Fruit fly (Drosophila melanogaster) whole organism, pupa: ENCODE results near the gene Nmdar2.

Experiments used
- CG10348 ChIP-seq: fragments of 200-800 bp; sonication (Bioruptor generic); IDR thresholded peaks from 2 replicates; pipeline ENCODE4 v1.3.6; 2022; ENCODE audit warnings: missing biosample characterization, missing genetic modification characterization
- CG12605 ChIP-seq: fragments of 200-800 bp; sonication (Bioruptor generic); IDR thresholded peaks from 2 replicates; pipeline ENCODE4 v1.3.6; 2022; ENCODE audit warnings: missing biosample characterization, missing genetic modification characterization
- CG13204 ChIP-seq: fragments of 200-800 bp; sonication (Bioruptor generic); optimal IDR thresholded peaks from 2 replicates; lab custom pipeline; 2018; ENCODE audit warnings: missing biosample characterization, mild to moderate bottlenecking, missing genetic modification characterization, moderate library complexity
- CG14655 ChIP-seq: fragments of 200-800 bp; sonication (Bioruptor generic); optimal IDR thresholded peaks from 3 replicates; lab custom pipeline; 2017; ENCODE audit warnings: mild to moderate bottlenecking, missing biosample characterization, missing genetic modification reagents, missing genetic modification characterization
- CG15710 ChIP-seq: fragments of 200-800 bp; sonication (Bioruptor generic); optimal IDR thresholded peaks from 2 replicates; lab custom pipeline; 2018; ENCODE audit warnings: missing biosample characterization, mild to moderate bottlenecking, missing genetic modification characterization, moderate library complexity
- CG17806 ChIP-seq: fragments of 200-800 bp; sonication (Bioruptor generic); optimal IDR thresholded peaks from 2 replicates; lab custom pipeline; 2018; ENCODE audit warnings: missing biosample characterization, mild to moderate bottlenecking, missing genetic modification characterization, moderate library complexity
- CG32121 ChIP-seq: fragments of 200-800 bp; sonication (Bioruptor generic); IDR thresholded peaks from 2 replicates; pipeline ENCODE4 v1.3.6; 2022; ENCODE audit warnings: missing biosample characterization, missing genetic modification characterization
- CG34367 ChIP-seq: fragments of 200-800 bp; sonication (Bioruptor generic); optimal IDR thresholded peaks from 2 replicates; lab custom pipeline; 2018; ENCODE audit warnings: missing biosample characterization, mild to moderate bottlenecking, missing genetic modification characterization
- CG4496 ChIP-seq: fragments of 200-800 bp; sonication (Bioruptor generic); IDR thresholded peaks from 3 replicates; pipeline ENCODE4 v1.3.6; 2022; ENCODE audit warnings: missing biosample characterization, missing genetic modification characterization
- CG8159 ChIP-seq: fragments of 200-800 bp; sonication (Bioruptor generic); optimal IDR thresholded peaks from 3 replicates; lab custom pipeline; 2018; ENCODE audit warnings: missing biosample characterization, mild to moderate bottlenecking, missing genetic modification characterization, moderate library complexity
- CG8301 ChIP-seq: fragments of 200-800 bp; sonication (Bioruptor generic); optimal IDR thresholded peaks from 2 replicates; lab custom pipeline; 2018; ENCODE audit warnings: missing biosample characterization, mild to moderate bottlenecking, missing genetic modification characterization
- CG9948 ChIP-seq: fragments of 200-800 bp; sonication (Bioruptor generic); optimal IDR thresholded peaks from 2 replicates; lab custom pipeline; 2018; ENCODE audit warnings: missing biosample characterization, mild to moderate bottlenecking, missing genetic modification characterization, moderate library complexity
- D1 ChIP-seq: fragments of 200-800 bp; sonication (Bioruptor generic); optimal IDR thresholded peaks from 2 replicates; lab custom pipeline; 2018; ENCODE audit warnings: missing biosample characterization, mild to moderate bottlenecking, missing genetic modification characterization, moderate library complexity
- EcR ChIP-seq: fragments of 200-800 bp; sonication (Bioruptor generic); optimal IDR thresholded peaks from 3 replicates; lab custom pipeline; 2019; ENCODE audit warnings: missing biosample characterization, missing genetic modification characterization, mild to moderate bottlenecking, moderate library complexity, missing genetic modification reagents
- Ets98B ChIP-seq: fragments of 200-800 bp; sonication (Bioruptor generic); IDR thresholded peaks from 2 replicates; pipeline ENCODE4 v1.3.6; 2022; ENCODE audit warnings: missing biosample characterization, missing genetic modification characterization
- Pif1A ChIP-seq: fragments of 200-800 bp; sonication (Bioruptor generic); optimal IDR thresholded peaks from 3 replicates; lab custom pipeline; 2016; ENCODE audit warnings: missing biosample characterization, missing genetic modification characterization
- Pif1B ChIP-seq: fragments of 200-800 bp; sonication (Bioruptor generic); optimal IDR thresholded peaks from 3 replicates; lab custom pipeline; 2016; ENCODE audit warnings: missing biosample characterization, missing genetic modification characterization
- Snoo ChIP-seq: fragments of 200-800 bp; sonication (Bioruptor generic); optimal IDR thresholded peaks from 3 replicates; lab custom pipeline; 2017; ENCODE audit warnings: missing biosample characterization, mild to moderate bottlenecking, missing genetic modification characterization, inconsistent platforms
- fd96Ca ChIP-seq: fragments of 200-800 bp; sonication (Bioruptor generic); IDR thresholded peaks from 3 replicates; pipeline ENCODE4 v1.3.6; 2022; ENCODE audit warnings: missing biosample characterization, missing genetic modification characterization
- gl ChIP-seq: fragments of 200-800 bp; sonication (Bioruptor generic); optimal IDR thresholded peaks from 2 replicates; lab custom pipeline; 2018; ENCODE audit warnings: missing biosample characterization, mild to moderate bottlenecking, missing genetic modification characterization
- rn ChIP-seq: fragments of 200-800 bp; sonication (Bioruptor generic); IDR thresholded peaks from 2 replicates; pipeline ENCODE4 v1.3.6; 2022; ENCODE audit warnings: missing biosample characterization, missing genetic modification characterization

Gene Nmdar2

dm6 chrX:1512753-1513226 is 5.2 kb upstream of the Nmdar2 start, which contains the start of gene CG14795:
CG14795 (minus strand) TSS chrX:1512803.
- 0 out of 2 replicates have a peak, but pooled peaks have one; percentile 9 for TF ChIP-seq Ets98B (GFP tag; lab: Robert Waterston, UW)
- no peak for TF ChIP-seq CG13204

- peak; percentile 67; the same call in 1 of the 2 replicates for TF ChIP-seq CG12605
- TF ChIP-seq CG10348, result no peak
- TF ChIP-seq CG4496 (GFP tag; lab: Robert Waterston, UW), result no peak
Measured at dm6 chrX:1508241-1508823, 723 bp upstream of the Nmdar2 start.

- peak; percentile 16 for TF ChIP-seq CG8301 (tag; lab: Kevin White, UChicago)
- peak; percentile 41 for TF ChIP-seq CG13204
- peak; percentile 69 for TF ChIP-seq CG4496 (GFP tag; lab: Robert Waterston, UW)
- no peak for TF ChIP-seq CG14655 (GFP tag; lab: Kevin White, UChicago)
- no peak for TF ChIP-seq rn
- peak; percentile 38 for TF ChIP-seq CG15710 (tag; lab: Kevin White, UChicago)
- peak; percentile 77 for TF ChIP-seq Snoo (tag; lab: Kevin White, UChicago)
- no peak for TF ChIP-seq EcR (GFP tag; lab: Kevin White, UChicago)
- peak; percentile 44 for TF ChIP-seq CG34367 (tag; lab: Kevin White, UChicago)
- TF ChIP-seq CG12605, result peak; percentile 46
- no peak for TF ChIP-seq D1 (tag; lab: Kevin White, UChicago)
- peak; percentile 30 for TF ChIP-seq Pif1A (GFP tag; lab: Kevin White, UChicago)
- no peak for TF ChIP-seq CG32121 (GFP tag; lab: Robert Waterston, UW)
- TF ChIP-seq CG17806 (tag; lab: Kevin White, UChicago), result no peak
- TF ChIP-seq CG10348, result no peak
- TF ChIP-seq CG8159 (tag; lab: Kevin White, UChicago), result peak; percentile 43
- TF ChIP-seq Ets98B (GFP tag; lab: Robert Waterston, UW), result peak; percentile 40; the same call in 1 of the 2 replicates
- TF ChIP-seq CG9948 (tag; lab: Kevin White, UChicago), result peak; percentile 21
- TF ChIP-seq Pif1B, result no peak
- TF ChIP-seq gl (tag; lab: Kevin White, UChicago), result peak; percentile 41
- TF ChIP-seq fd96Ca, result peak; percentile 51; the same call in 1 of the 3 replicates
Measured at dm6 chrX:1482840-1483518, 24.6 kb downstream of the Nmdar2 start, which contains the start of the genes sta and inc. sta (minus strand) TSS chrX:1483413. inc (plus strand) TSS chrX:1483479.

- no peak for TF ChIP-seq CG32121 (GFP tag; lab: Robert Waterston, UW)
- TF ChIP-seq Pif1A (GFP tag; lab: Kevin White, UChicago), result no peak
- no peak for TF ChIP-seq CG4496 (GFP tag; lab: Robert Waterston, UW)
- no peak for TF ChIP-seq CG10348
Measured at dm6 chrX:1480426-1480825, 27.2 kb downstream of the Nmdar2 start.

- TF ChIP-seq CG4496 (GFP tag; lab: Robert Waterston, UW) (peak; percentile 60), fd96Ca (peak; percentile 28; the same call in 1 of the 3 replicates), CG8301 (tag; lab: Kevin White, UChicago) (no peak), CG8159 (tag; lab: Kevin White, UChicago) (peak; percentile 16), gl (tag; lab: Kevin White, UChicago) (no peak), Ets98B (GFP tag; lab: Robert Waterston, UW) (no peak; the same call in 1 of the 2 replicates)
- TF ChIP-seq, all 21 proteins: peak for 3
Measured at dm6 chrX:1478276-1479122, 29.1 kb downstream of the Nmdar2 start, which contains the start of gene rush. rush (plus strand) TSS chrX:1478552.

dm6 chrX:1476848-1477247 is 30.8 kb downstream of the Nmdar2 start, which contains the start of the genes Rab27 and mei-38:
Rab27 (minus strand) TSS chrX:1476974.
mei-38 (plus strand) TSS chrX:1477063.
- TF ChIP-seq CG17806 (tag; lab: Kevin White, UChicago) (no peak), CG8301 (tag; lab: Kevin White, UChicago) (no peak), Snoo (tag; lab: Kevin White, UChicago) (no peak), CG4496 (GFP tag; lab: Robert Waterston, UW) (0 out of 3 replicates have a peak, but pooled peaks have one; percentile 37), CG12605 (no peak), CG13204 (no peak), EcR (GFP tag; lab: Kevin White, UChicago) (no peak), CG10348 (no peak), CG32121 (GFP tag; lab: Robert Waterston, UW) (no peak), Ets98B (GFP tag; lab: Robert Waterston, UW) (peak; percentile 21), CG14655 (GFP tag; lab: Kevin White, UChicago) (no peak)
